Worm (Caenorhabditis elegans): ENCODE measurements around the gene Y67H2A.10.

Y67H2A.10 gene

DNA sequence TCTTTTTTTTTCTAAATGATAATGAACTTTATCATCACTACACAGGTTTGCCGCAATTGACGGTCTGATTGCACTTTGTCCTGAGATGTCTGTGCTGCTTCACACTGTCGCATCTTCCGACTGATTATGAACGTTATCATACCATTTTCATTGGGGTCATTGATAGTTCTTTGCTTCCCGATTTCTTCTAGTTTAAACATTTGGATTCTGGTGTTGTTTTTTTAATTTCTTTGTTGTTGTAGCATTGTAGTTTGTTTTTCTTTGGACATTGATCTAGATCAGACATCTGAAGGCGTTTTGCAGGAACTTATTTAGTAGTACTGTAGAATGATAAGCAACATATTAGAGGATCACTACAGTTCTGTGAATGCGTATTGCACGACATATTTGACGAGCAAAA lies 29.5 kb upstream of the Y67H2A.10 start:
- no peak for TF ChIP-seq B0261.1 (tag; optimal IDR thresholded peaks at IDR 0.05)
- no peak for TF ChIP-seq gei-17 (GFP tag; optimal IDR thresholded peaks at IDR 0.05)
- no peak for TF ChIP-seq rec-8 (tag; optimal IDR thresholded peaks at IDR 0.05)
- no peak for TF ChIP-seq Y79H2A.3 (GFP tag; conservative IDR thresholded peaks at IDR 0.05)
- no peak for TF ChIP-seq ccch-3 (GFP tag; optimal IDR thresholded peaks at IDR 0.05)
- peak; percentile 59 for TF ChIP-seq ets-4 (GFP tag; optimal IDR thresholded peaks at IDR 0.05)
- peak; percentile 31 for TF ChIP-seq lin-54 (GFP tag; optimal IDR thresholded peaks at IDR 0.05)
- TF ChIP-seq snpc-1.1 (tag; optimal IDR thresholded peaks at IDR 0.05; ENCODE audit: insufficient read depth), result no peak
- TF ChIP-seq pbrm-1 (GFP tag; IDR thresholded peaks at IDR 0.05), result peak; percentile 70
- TF ChIP-seq egrh-3 (GFP tag; IDR thresholded peaks at IDR 0.05), result no peak
- TF ChIP-seq ekl-4 (GFP tag; IDR thresholded peaks at IDR 0.05), result peak; percentile 34; the same call in 1 of the 2 replicates
- peak; percentile 63 for TF ChIP-seq madf-10 (tag; optimal IDR thresholded peaks at IDR 0.05)
- no peak for TF ChIP-seq lir-1 (GFP tag; conservative IDR thresholded peaks at IDR 0.05)
- no peak for TF ChIP-seq nfya-1 (tag; optimal IDR thresholded peaks at IDR 0.05; ENCODE audit: borderline replicate concordance, insufficient read depth)
- no peak for TF ChIP-seq attf-3 (GFP tag; conservative IDR thresholded peaks at IDR 0.05)
- TF ChIP-seq F55B11.4 (tag; optimal IDR thresholded peaks at IDR 0.05; ENCODE audit: borderline replicate concordance, insufficient read depth), result no peak
- TF ChIP-seq tbp1 (GFP tag; optimal IDR thresholded peaks at IDR 0.05), result peak; percentile 64
- TF ChIP-seq nhr-179 (tag; optimal IDR thresholded peaks at IDR 0.05), result no peak
- TF ChIP-seq bed-2 (GFP tag; IDR thresholded peaks at IDR 0.05), result no peak
- peak; percentile 51 for TF ChIP-seq nhr-90 (tag; optimal IDR thresholded peaks at IDR 0.05)
- TF ChIP-seq ztf-18 (tag; optimal IDR thresholded peaks at IDR 0.05), result no peak
- no peak for TF ChIP-seq lag-1 (GFP tag; IDR thresholded peaks at IDR 0.05)
- no peak for TF ChIP-seq snpc-4 (GFP tag; optimal IDR thresholded peaks at IDR 0.05)
- peak in 2 of 4 experiments; percentile 5 to 53 for TF ChIP-seq snpc-4 (tag; optimal IDR thresholded peaks at IDR 0.05)
- TF ChIP-seq tlf-1 (GFP tag; optimal IDR thresholded peaks at IDR 0.05), result peak; percentile 83
- TF ChIP-seq D2030.7 (GFP tag; IDR thresholded peaks at IDR 0.05), result no peak
- no peak for TF ChIP-seq hmg-20 (GFP tag; IDR thresholded peaks at IDR 0.05)
- no peak for TF ChIP-seq ztf-25 (GFP tag; IDR thresholded peaks at IDR 0.05)
- TF ChIP-seq F33H1.4 (GFP tag; IDR thresholded peaks at IDR 0.05), result 0 out of 2 replicates have a peak, but pooled peaks have one; percentile 14
- TF ChIP-seq aptf-2 (GFP tag; conservative IDR thresholded peaks at IDR 0.05), result no peak
- peak; percentile 17 for TF ChIP-seq him-1 (tag; optimal IDR thresholded peaks at IDR 0.05)
- no peak for TF ChIP-seq ztf-6 (GFP tag; IDR thresholded peaks at IDR 0.05)
- TF ChIP-seq rcor-1 (GFP tag; IDR thresholded peaks at IDR 0.05), result no peak
- no peak for TF ChIP-seq F57C9.4 (tag; optimal IDR thresholded peaks at IDR 0.05)
- peak; percentile 67 for TF ChIP-seq cebp-1 (GFP tag; IDR thresholded peaks at IDR 0.05)
- peak; percentile 74 for TF ChIP-seq cebp-1 (tag; optimal IDR thresholded peaks at IDR 0.05)
- TF ChIP-seq C06A6.2 (GFP tag; conservative IDR thresholded peaks at IDR 0.05), result peak; percentile 68
- no peak for TF ChIP-seq B0019.2 (GFP tag; conservative IDR thresholded peaks at IDR 0.05)
- peak; percentile 74 for TF ChIP-seq tbx-9 (tag; optimal IDR thresholded peaks at IDR 0.05; ENCODE audit: borderline replicate concordance)
- no peak for TF ChIP-seq K12H6.12 (tag; optimal IDR thresholded peaks at IDR 0.05)
- TF ChIP-seq F39B2.1 (GFP tag; IDR thresholded peaks at IDR 0.05), result no peak
- no peak for TF ChIP-seq lsl-1 (GFP tag; optimal IDR thresholded peaks at IDR 0.05)
- TF ChIP-seq mes-4 (tag; optimal IDR thresholded peaks at IDR 0.05), result no peak
- TF ChIP-seq hrde-1 (tag; optimal IDR thresholded peaks at IDR 0.05; ENCODE audit: borderline replicate concordance), result peak; percentile 36
- TF ChIP-seq cebp-2 (GFP tag; IDR thresholded peaks at IDR 0.05), result peak; percentile 90; the same call in 1 of the 2 replicates
- 0 out of 2 replicates have a peak, but pooled peaks have one; percentile 56 for TF ChIP-seq Y56A3A.18 (GFP tag; IDR thresholded peaks at IDR 0.05)
- no peak for TF ChIP-seq ceh-100 (GFP tag; IDR thresholded peaks at IDR 0.05)
- TF ChIP-seq repo-1 (tag; optimal IDR thresholded peaks at IDR 0.05), result peak; percentile 85

All from whole organism, young adult.